Worm (Caenorhabditis elegans) whole organism, young adult: ENCODE data around the gene fbxl-5.

Source experiments
- B0019.2 ChIP-seq: fragments of 200-800 bp; sonication (Bioruptor generic); conservative IDR thresholded peaks from 2 replicates; pipeline ENCODE4 v1.3.6; 2022; ENCODE audit warnings: missing genetic modification reagents, missing genetic modification characterization, missing compliant biosample characterization
- D2030.7 ChIP-seq: fragments of 200-800 bp; sonication (Bioruptor generic); IDR thresholded peaks from 2 replicates; pipeline ENCODE4 v1.3.6; 2022; ENCODE audit warnings: missing genetic modification reagents, missing genetic modification characterization, missing compliant biosample characterization
- Y53G8AR.9 ChIP-seq: fragments of 200-800 bp; sonication (Bioruptor generic); conservative IDR thresholded peaks from 2 replicates; pipeline ENCODE4 v1.3.6; 2022; ENCODE audit warnings: missing genetic modification reagents, missing genetic modification characterization, missing compliant biosample characterization
- Y67H2A.10 ChIP-seq: fragments of 200-800 bp; sonication (Bioruptor generic); conservative IDR thresholded peaks from 2 replicates; pipeline ENCODE4 v1.3.6; 2022; ENCODE audit warnings: missing genetic modification reagents, missing genetic modification characterization, missing compliant biosample characterization
- Y95B8A.8 ChIP-seq: fragments of 200-800 bp; sonication (Bioruptor generic); IDR thresholded peaks from 2 replicates; pipeline ENCODE4 v1.3.6; 2022; ENCODE audit warnings: missing genetic modification reagents, missing genetic modification characterization, missing compliant biosample characterization
- akir-1 ChIP-seq: fragments of 200-800 bp; sonication (Bioruptor generic); optimal IDR thresholded peaks from 2 replicates; lab custom pipeline; 2018; ENCODE audit warnings: mild to moderate bottlenecking, missing genetic modification characterization, moderate library complexity, missing compliant biosample characterization
- ceh-79 ChIP-seq: sonication (generic microtip); optimal IDR thresholded peaks from 2 replicates; lab custom pipeline; 2017; ENCODE audit warnings: mild to moderate bottlenecking, missing genetic modification characterization, missing compliant biosample characterization
- die-1 ChIP-seq: sonication (generic microtip); optimal IDR thresholded peaks from 2 replicates; lab custom pipeline; 2016; ENCODE audit warnings: missing genotype, mild to moderate bottlenecking, missing genetic modification characterization, missing compliant biosample characterization
- dpl-1 ChIP-seq: fragments of 150-350 bp; optimal IDR thresholded peaks from 2 replicates; lab custom pipeline; 2014; ENCODE audit warnings: missing biosample characterization, missing genetic modification reagents, missing genetic modification characterization
- him-1 ChIP-seq: sonication (generic microtip); optimal IDR thresholded peaks from 2 replicates; lab custom pipeline; 2016; ENCODE audit warnings: missing genotype, missing genetic modification reagents, missing genetic modification characterization, missing compliant biosample characterization
- lir-1 ChIP-seq: fragments of 200-800 bp; sonication (Bioruptor generic); conservative IDR thresholded peaks from 2 replicates; pipeline ENCODE4 v1.3.6; 2022; ENCODE audit warnings: missing genetic modification reagents, missing genetic modification characterization, missing compliant biosample characterization
- lsy-27 ChIP-seq: sonication (generic microtip); optimal IDR thresholded peaks from 2 replicates; lab custom pipeline; 2017; ENCODE audit warnings: missing genetic modification characterization, mild to moderate bottlenecking, missing compliant biosample characterization, antibody characterized with exemption, missing genotype, borderline replicate concordance; ENCODE audit not compliant: insufficient read depth
- snpc-1.3 ChIP-seq: sonication (generic microtip); optimal IDR thresholded peaks from 2 replicates; lab custom pipeline; 2017; ENCODE audit warnings: missing genetic modification characterization, mild to moderate bottlenecking, missing compliant biosample characterization, antibody characterized with exemption, moderate library complexity, missing genotype, missing genetic modification reagents; ENCODE audit not compliant: insufficient read depth
- tbp1 ChIP-seq: fragments of 200-800 bp; sonication (Bioruptor generic); optimal IDR thresholded peaks from 2 replicates; lab custom pipeline; 2018; ENCODE audit warnings: mild to moderate bottlenecking, missing genetic modification characterization, missing compliant biosample characterization
- tlf-1 ChIP-seq: fragments of 200-800 bp; sonication (Bioruptor generic); optimal IDR thresholded peaks from 2 replicates; lab custom pipeline; 2018; ENCODE audit warnings: mild to moderate bottlenecking, missing genetic modification characterization, missing compliant biosample characterization
- unc-62 ChIP-seq: fragments of 150-350 bp; optimal IDR thresholded peaks from 2 replicates; lab custom pipeline; 2014; ENCODE audit warnings: missing biosample characterization, missing genetic modification reagents, missing genetic modification characterization

fbxl-5 gene

DNA sequence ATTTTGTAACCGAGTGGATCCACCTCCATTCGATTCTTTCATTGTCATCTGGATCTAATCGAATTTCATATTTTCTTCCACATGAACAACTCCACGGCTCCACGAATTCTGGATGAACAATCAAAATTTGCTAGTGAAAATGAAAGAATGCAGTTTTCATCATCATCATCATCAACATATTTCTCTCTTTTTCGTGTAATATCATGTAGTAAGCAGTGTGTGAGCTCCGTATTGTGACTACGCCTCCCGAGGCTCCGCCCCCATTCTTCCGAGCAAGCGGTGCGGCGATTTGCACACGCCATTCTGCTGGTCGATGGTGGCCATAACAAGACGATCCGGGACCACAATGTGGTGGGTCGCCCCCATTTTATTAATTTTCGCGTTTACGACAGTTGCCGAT is 55.4 kb downstream of the fbxl-5 start, which contains the start of gene ZK742.7:
ZK742.7 (plus strand) TSS at position 301 of the 400 bp plus-strand sequence.
- TF ChIP-seq Y95B8A.8 (GFP tag; lab: Robert Waterston, UW) = no peak
- no peak for TF ChIP-seq B0019.2 (GFP tag; lab: Robert Waterston, UW)
- TF ChIP-seq ceh-79 = no peak
- TF ChIP-seq dpl-1 (GFP tag; lab: Kevin White, UChicago) = no peak
- no peak for TF ChIP-seq snpc-1.3 (tag; lab: Kevin White, UChicago)
- no peak for TF ChIP-seq Y53G8AR.9 (GFP tag; lab: Robert Waterston, UW)
- TF ChIP-seq him-1 = no peak
- no peak for TF ChIP-seq tbp1 (GFP tag; lab: Kevin White, UChicago)
- TF ChIP-seq tlf-1 (GFP tag; lab: Kevin White, UChicago) = no peak
- no peak for TF ChIP-seq lir-1 (GFP tag; lab: Robert Waterston, UW)
- no peak for TF ChIP-seq akir-1 (GFP tag; lab: Kevin White, UChicago)
- no peak for TF ChIP-seq Y67H2A.10
- no peak for TF ChIP-seq lsy-27
- no peak for TF ChIP-seq die-1 (tag; lab: Kevin White, UChicago)
- TF ChIP-seq unc-62 = no peak
- TF ChIP-seq D2030.7 (GFP tag; lab: Robert Waterston, UW) = no peak
- TF ChIP-seq, all 124 proteins: peak for 0
